Fruit fly (Drosophila melanogaster) whole organism, prepupa: ENCODE measurements around the gene CG10280.

Experiments used
- CG10669 ChIP-seq: fragments of 200-800 bp; sonication (Bioruptor generic); optimal IDR thresholded peaks from 3 replicates; lab custom pipeline; 2018; ENCODE audit warnings: missing biosample characterization, mild to moderate bottlenecking, missing genetic modification characterization, moderate library complexity
- CG16779 ChIP-seq: fragments of 200-800 bp; sonication (Bioruptor generic); optimal IDR thresholded peaks from 3 replicates; lab custom pipeline; 2017; ENCODE audit warnings: missing biosample characterization, mild to moderate bottlenecking, missing genetic modification characterization
- CG32006 ChIP-seq: fragments of 200-800 bp; sonication (Bioruptor generic); optimal IDR thresholded peaks from 3 replicates; lab custom pipeline; 2017; ENCODE audit warnings: missing biosample characterization, mild to moderate bottlenecking, missing genetic modification characterization
- CG34406 ChIP-seq: fragments of 200-800 bp; sonication (Bioruptor generic); optimal IDR thresholded peaks from 3 replicates; lab custom pipeline; 2016; ENCODE audit warnings: missing biosample characterization, missing genetic modification characterization
- CG3919 ChIP-seq: fragments of 200-800 bp; sonication (Bioruptor generic); optimal IDR thresholded peaks from 3 replicates; lab custom pipeline; 2016; ENCODE audit warnings: missing biosample characterization, missing genetic modification characterization
- CG4318 ChIP-seq: fragments of 200-800 bp; sonication (Bioruptor generic); optimal IDR thresholded peaks from 3 replicates; lab custom pipeline; 2017; ENCODE audit warnings: missing biosample characterization, mild to moderate bottlenecking, missing genetic modification characterization
- CG6163 ChIP-seq: fragments of 200-800 bp; sonication (Bioruptor generic); IDR thresholded peaks from 3 replicates; pipeline ENCODE4 v1.3.6; 2022; ENCODE audit warnings: missing biosample characterization, missing genetic modification characterization
- CG6276 ChIP-seq: fragments of 200-800 bp; sonication (Bioruptor generic); optimal IDR thresholded peaks from 2 replicates; lab custom pipeline; 2017; ENCODE audit warnings: missing biosample characterization, mild to moderate bottlenecking, missing genetic modification characterization
- CG6792 ChIP-seq: fragments of 200-800 bp; sonication (Bioruptor generic); optimal IDR thresholded peaks from 3 replicates; lab custom pipeline; 2016; ENCODE audit warnings: missing biosample characterization, missing genetic modification characterization
- CG6808 ChIP-seq: fragments of 200-800 bp; sonication (Bioruptor generic); optimal IDR thresholded peaks from 3 replicates; lab custom pipeline; 2017; ENCODE audit warnings: missing biosample characterization, missing genetic modification characterization, mild to moderate bottlenecking, moderate library complexity, missing genetic modification reagents
- CG8319 ChIP-seq: fragments of 200-800 bp; sonication (Bioruptor generic); optimal IDR thresholded peaks from 3 replicates; lab custom pipeline; 2016; ENCODE audit warnings: missing biosample characterization, missing genetic modification characterization
- Eip78C ChIP-seq: fragments of 200-800 bp; sonication (Bioruptor generic); peaks from one replicate; lab custom pipeline; 2016; ENCODE audit warnings: missing biosample characterization, missing genetic modification characterization
- Ets96B ChIP-seq: fragments of 200-800 bp; optimal IDR thresholded peaks from 2 replicates; lab custom pipeline; 2019; ENCODE audit warnings: missing biosample characterization, mild to moderate bottlenecking, missing genetic modification characterization, moderate library complexity
- Hr4 ChIP-seq: fragments of 200-800 bp; sonication (Bioruptor generic); optimal IDR thresholded peaks from 3 replicates; lab custom pipeline; 2016; ENCODE audit warnings: missing biosample characterization, missing genetic modification characterization
- Lpt ChIP-seq: fragments of 200-800 bp; sonication (Bioruptor generic); optimal IDR thresholded peaks from 3 replicates; lab custom pipeline; 2016; ENCODE audit warnings: missing biosample characterization, missing genetic modification characterization
- Met ChIP-seq: fragments of 200-800 bp; sonication (Bioruptor generic); optimal IDR thresholded peaks from 3 replicates; lab custom pipeline; 2016; ENCODE audit warnings: missing biosample characterization, missing genetic modification characterization
- OdsH ChIP-seq: fragments of 200-800 bp; sonication (Bioruptor generic); optimal IDR thresholded peaks from 3 replicates; lab custom pipeline; 2016; ENCODE audit warnings: missing biosample characterization, missing genetic modification characterization
- Smox ChIP-seq: fragments of 200-800 bp; sonication (Bioruptor generic); optimal IDR thresholded peaks from 3 replicates; lab custom pipeline; 2016; ENCODE audit warnings: missing biosample characterization, missing genetic modification characterization
- Sox15 ChIP-seq: fragments of 200-800 bp; sonication (Bioruptor generic); optimal IDR thresholded peaks from 3 replicates; lab custom pipeline; 2016; ENCODE audit warnings: missing biosample characterization, missing genetic modification characterization
- achi ChIP-seq: fragments of 200-800 bp; sonication (Bioruptor generic); optimal IDR thresholded peaks from 3 replicates; lab custom pipeline; 2016; ENCODE audit warnings: missing biosample characterization, missing genetic modification characterization
- acj6 ChIP-seq: fragments of 200-800 bp; sonication (Bioruptor generic); optimal IDR thresholded peaks from 3 replicates; lab custom pipeline; 2016; ENCODE audit warnings: missing biosample characterization, missing genetic modification characterization
- dac ChIP-seq: fragments of 200-800 bp; sonication (Bioruptor generic); optimal IDR thresholded peaks from 2 replicates; lab custom pipeline; 2017; ENCODE audit warnings: missing biosample characterization, mild to moderate bottlenecking, missing genetic modification characterization
- eg ChIP-seq: fragments of 200-800 bp; sonication (Bioruptor generic); IDR thresholded peaks from 3 replicates; pipeline ENCODE4 v1.3.6; 2022; ENCODE audit warnings: missing biosample characterization, missing genetic modification characterization
- esn ChIP-seq: fragments of 200-800 bp; sonication (Bioruptor generic); optimal IDR thresholded peaks from 2 replicates; lab custom pipeline; 2016; ENCODE audit warnings: missing biosample characterization, mild to moderate bottlenecking, missing genetic modification characterization, moderate library complexity
- fd59A ChIP-seq: fragments of 200-800 bp; sonication (Bioruptor generic); optimal IDR thresholded peaks from 2 replicates; lab custom pipeline; 2017; ENCODE audit warnings: missing biosample characterization, mild to moderate bottlenecking, missing genetic modification characterization, missing genetic modification reagents
- fd85E ChIP-seq: fragments of 200-800 bp; sonication (Bioruptor generic); optimal IDR thresholded peaks from 3 replicates; lab custom pipeline; 2016; ENCODE audit warnings: missing biosample characterization, missing genetic modification characterization
- fkh ChIP-seq: fragments of 200-800 bp; sonication (Bioruptor generic); optimal IDR thresholded peaks from 3 replicates; lab custom pipeline; 2017; ENCODE audit warnings: missing biosample characterization, mild to moderate bottlenecking, missing genetic modification characterization, moderate library complexity
- pdm3 ChIP-seq: fragments of 200-800 bp; sonication (Bioruptor generic); optimal IDR thresholded peaks from 3 replicates; lab custom pipeline; 2016; ENCODE audit warnings: missing biosample characterization, missing genetic modification characterization
- spab ChIP-seq: fragments of 200-800 bp; sonication (Bioruptor generic); optimal IDR thresholded peaks from 2 replicates; lab custom pipeline; 2017; ENCODE audit warnings: missing biosample characterization, mild to moderate bottlenecking, missing genetic modification characterization, missing genetic modification reagents
- ss ChIP-seq, 2 experiments: fragments of 200-800 bp; sonication (Bioruptor generic); optimal IDR thresholded peaks; 2 replicates in 1 of 2; 3 replicates in 1 of 2; lab custom pipeline; 2017 to 2018; ENCODE audit warnings: mild to moderate bottlenecking in 2 of 2, missing biosample characterization in 2 of 2, missing genetic modification characterization in 2 of 2, moderate library complexity in 1 of 2
- svp ChIP-seq: fragments of 200-800 bp; sonication (Bioruptor generic); peaks from one replicate; lab custom pipeline; 2016; ENCODE audit warnings: missing biosample characterization, missing genetic modification characterization
- topi ChIP-seq: fragments of 200-800 bp; sonication (Bioruptor generic); optimal IDR thresholded peaks from 3 replicates; lab custom pipeline; 2016; ENCODE audit warnings: missing biosample characterization, missing genetic modification characterization
- vri ChIP-seq: fragments of 200-800 bp; sonication (Bioruptor generic); optimal IDR thresholded peaks from 3 replicates; lab custom pipeline; 2016; ENCODE audit warnings: missing biosample characterization, mild to moderate bottlenecking, missing genetic modification characterization

The CG10280 gene

dm6 chr3R:6011832-6012231 is at the start of gene CG10280:
Gene CG10280, minus strand, starts transcription at chr3R:6011932.
- TF ChIP-seq Smox (no peak), eg (GFP tag; lab: Robert Waterston, UW) (0 out of 3 replicates have a peak, but pooled peaks have one; percentile 4)
- TF ChIP-seq, all 60 proteins: peak for 1

DNA sequence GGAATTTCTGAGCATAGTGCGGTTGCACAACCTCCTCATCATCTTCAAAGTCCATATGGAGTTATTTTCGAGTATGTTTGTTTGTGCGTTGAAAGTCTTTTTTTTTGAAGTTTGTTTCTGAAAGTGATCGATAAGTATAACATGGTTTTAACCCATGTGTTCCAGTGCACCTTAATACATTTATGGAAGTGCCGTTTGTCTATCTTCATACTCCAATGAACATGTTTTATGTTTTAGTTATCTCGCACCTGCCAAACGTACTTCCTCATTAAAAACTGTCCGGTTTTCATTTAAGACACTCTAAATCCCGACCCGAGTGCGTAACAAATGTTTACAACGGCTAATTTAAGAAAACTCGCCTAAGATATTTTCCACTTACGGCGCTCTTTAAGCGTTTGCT is 45.7 kb upstream of the CG10280 start, which contains the start of gene CG15580:
TSS of gene CG15580 (minus strand) at position 101 of the 400 bp plus-strand sequence.
- TF ChIP-seq pdm3 (GFP tag; lab: Kevin White, UChicago) (no peak), Ets96B (tag; lab: Kevin White, UChicago) (no peak), Eip78C (GFP tag; lab: Kevin White, UChicago) (no peak), Lpt (GFP tag; lab: Kevin White, UChicago) (no peak), acj6 (GFP tag; lab: Kevin White, UChicago) (no peak), esn (GFP tag; lab: Kevin White, UChicago) (no peak), achi (GFP tag; lab: Kevin White, UChicago) (no peak), CG8319 (GFP tag; lab: Kevin White, UChicago) (no peak), Hr4 (no peak), CG6163 (GFP tag; lab: Robert Waterston, UW) (no peak), Met (GFP tag; lab: Kevin White, UChicago) (no peak), fkh (GFP tag; lab: Kevin White, UChicago) (no peak), CG10669 (GFP tag; lab: Kevin White, UChicago) (no peak), fd85E (GFP tag; lab: Kevin White, UChicago) (no peak), eg (GFP tag; lab: Robert Waterston, UW) (no peak), CG6808 (GFP tag; lab: Kevin White, UChicago) (no peak), dac (no peak), CG32006 (no peak), topi (GFP tag; lab: Kevin White, UChicago) (no peak), CG6792 (no peak)

DNA sequence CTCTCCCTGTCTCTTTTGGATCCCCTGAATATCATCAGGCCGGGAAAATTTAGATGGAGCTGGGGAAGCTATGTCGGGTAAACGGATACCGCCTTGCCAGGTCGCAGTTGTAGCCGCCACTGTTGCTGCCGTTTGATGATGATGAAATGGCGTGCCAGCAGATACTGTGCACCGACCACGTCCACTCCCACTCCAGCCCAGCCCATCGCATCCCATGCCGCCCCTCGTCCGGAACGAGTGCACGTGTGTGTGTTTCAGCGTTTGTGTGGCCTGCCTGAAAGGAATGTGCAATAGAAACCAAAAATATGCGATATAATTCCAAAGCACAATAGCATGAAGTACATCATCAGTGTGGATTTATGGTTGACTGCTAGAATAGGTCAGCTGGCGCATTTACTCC is 26.5 kb upstream of the CG10280 start:
- TF ChIP-seq Sox15 (no peak), CG34406 (GFP tag; lab: Kevin White, UChicago) (no peak), spab (no peak), CG16779 (tag; lab: Kevin White, UChicago) (no peak), CG3919 (no peak), OdsH (GFP tag; lab: Kevin White, UChicago) (no peak), CG4318 (GFP tag; lab: Kevin White, UChicago) (no peak), CG6276 (GFP tag; lab: Kevin White, UChicago) (no peak)

dm6 chr3R:6027674-6028073 is 15.9 kb upstream of the CG10280 start:
- TF ChIP-seq svp (GFP tag; lab: Kevin White, UChicago) (peak; percentile 68), ss (GFP tag; optimal IDR thresholded peaks at IDR 0.05; lab: Kevin White, UChicago) (no peak), fd59A (GFP tag; lab: Kevin White, UChicago) (no peak), spab (no peak), eg (GFP tag; lab: Robert Waterston, UW) (no peak), vri (GFP tag; lab: Kevin White, UChicago) (no peak), dac (no peak)
- TF ChIP-seq, all 60 proteins: peak for 1

DNA sequence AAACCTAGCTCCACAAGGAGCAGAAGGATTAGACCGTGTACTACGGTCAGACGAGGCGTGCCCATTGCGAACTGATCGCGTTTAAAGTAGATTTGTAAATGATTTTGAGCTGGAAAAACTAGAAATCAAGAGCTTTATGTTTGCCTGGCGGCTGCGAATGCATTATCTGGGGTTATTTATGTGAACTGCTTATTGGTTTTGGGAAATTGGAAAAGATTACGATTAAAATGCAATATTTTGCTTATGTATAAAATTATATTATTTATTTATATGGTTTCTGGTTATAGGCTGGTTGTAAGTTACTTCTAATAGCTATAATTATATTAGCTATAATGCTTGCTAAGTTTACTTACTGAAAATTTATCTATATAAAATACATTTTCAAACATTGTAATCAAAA is 15.4 kb upstream of the CG10280 start, which contains the start of gene CtsL3:
TSS of gene CtsL3 (minus strand) at position 101 of the 400 bp plus-strand sequence.
- TF ChIP-seq Met (GFP tag; lab: Kevin White, UChicago) = no peak
- TF ChIP-seq CG10669 (GFP tag; lab: Kevin White, UChicago) = no peak
- no peak for TF ChIP-seq fd59A (GFP tag; lab: Kevin White, UChicago)
- TF ChIP-seq Eip78C (GFP tag; lab: Kevin White, UChicago) = peak; percentile 29
- peak; percentile 77 for TF ChIP-seq svp (GFP tag; lab: Kevin White, UChicago)
